Worm (Caenorhabditis elegans): ENCODE results near the gene R09A8.2.

R09A8.2 gene

DNA sequence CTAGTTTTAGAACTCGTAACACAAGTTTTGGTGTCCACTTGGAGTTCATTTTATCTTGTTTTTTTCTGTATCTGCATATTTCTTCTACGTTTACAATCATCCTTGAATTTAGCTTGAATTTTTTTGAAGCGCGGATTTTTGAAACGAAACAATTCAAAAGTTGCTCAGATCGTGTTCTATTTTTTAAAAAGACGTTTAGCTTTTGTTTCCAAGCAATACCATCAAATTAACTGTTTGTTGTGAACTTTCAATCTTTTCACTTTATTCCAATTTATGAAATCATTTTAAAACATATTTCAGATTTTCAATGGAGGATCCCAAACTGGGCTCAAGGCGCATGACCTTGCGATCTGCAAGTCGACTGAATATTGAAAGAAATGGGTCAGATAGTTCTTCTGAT, at the start of gene R09A8.2:
Gene R09A8.2 (plus strand): TSS at position 301 of the 400 bp plus-strand sequence.
- no peak for TF ChIP-seq tra-4 (tag; optimal IDR thresholded peaks at IDR 0.05)
- no peak for TF ChIP-seq ama-1 (optimal IDR thresholded peaks at IDR 0.05)
- TF ChIP-seq hnd-1 (tag; optimal IDR thresholded peaks at IDR 0.05): no peak
- TF ChIP-seq F13C5.2 (tag; optimal IDR thresholded peaks at IDR 0.05): no peak
- no peak for TF ChIP-seq hmbx-1 (tag; optimal IDR thresholded peaks at IDR 0.05)
- no peak for TF ChIP-seq scrt-1 (GFP tag; IDR thresholded peaks at IDR 0.05)

DNA sequence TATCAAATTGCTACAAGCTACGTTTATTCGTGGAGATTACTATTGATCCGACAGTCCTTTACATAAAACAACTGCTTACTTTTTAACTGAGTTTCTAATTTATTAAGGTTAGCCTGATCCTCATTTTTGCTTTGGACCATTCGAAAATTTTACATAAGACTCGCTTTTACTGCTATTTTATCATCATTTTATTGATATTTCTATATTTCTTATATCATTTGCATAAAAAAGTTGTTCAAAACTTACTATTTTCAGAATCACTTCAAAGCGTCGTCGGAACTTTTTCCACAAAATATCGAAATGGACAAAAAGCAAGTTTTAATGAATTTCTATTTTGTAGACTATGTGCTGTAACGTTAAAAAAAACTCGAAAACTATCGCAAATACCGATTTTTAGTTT, 44.8 kb upstream of the R09A8.2 start, which contains the start of gene T24D5.1:
Gene T24D5.1 (plus strand): TSS at position 301 of the 400 bp plus-strand sequence.
- no peak for TF ChIP-seq pes-1 (GFP tag; IDR thresholded peaks at IDR 0.05)
- no peak for TF ChIP-seq hmbx-1 (tag; optimal IDR thresholded peaks at IDR 0.05)
- no peak for TF ChIP-seq F13C5.2 (tag; optimal IDR thresholded peaks at IDR 0.05)
- no peak for TF ChIP-seq ceh-36 (tag; optimal IDR thresholded peaks at IDR 0.05)
- no peak for TF ChIP-seq sea-1 (GFP tag; conservative IDR thresholded peaks at IDR 0.05)
- TF ChIP-seq flt-1 (GFP tag; IDR thresholded peaks at IDR 0.05): no peak
- TF ChIP-seq ceh-13 (GFP tag; optimal IDR thresholded peaks at IDR 0.05): no peak
- no peak for TF ChIP-seq ama-1 (optimal IDR thresholded peaks at IDR 0.05)
- TF ChIP-seq tra-4 (tag; optimal IDR thresholded peaks at IDR 0.05): no peak
- TF ChIP-seq aly-1 (tag; optimal IDR thresholded peaks at IDR 0.05): no peak
- TF ChIP-seq B0310.2 (tag; optimal IDR thresholded peaks at IDR 0.05): no peak
- TF ChIP-seq hnd-1 (tag; optimal IDR thresholded peaks at IDR 0.05): no peak
- no peak for TF ChIP-seq tbx-11 (GFP tag; IDR thresholded peaks at IDR 0.05)
- TF ChIP-seq scrt-1 (GFP tag; IDR thresholded peaks at IDR 0.05): no peak

DNA sequence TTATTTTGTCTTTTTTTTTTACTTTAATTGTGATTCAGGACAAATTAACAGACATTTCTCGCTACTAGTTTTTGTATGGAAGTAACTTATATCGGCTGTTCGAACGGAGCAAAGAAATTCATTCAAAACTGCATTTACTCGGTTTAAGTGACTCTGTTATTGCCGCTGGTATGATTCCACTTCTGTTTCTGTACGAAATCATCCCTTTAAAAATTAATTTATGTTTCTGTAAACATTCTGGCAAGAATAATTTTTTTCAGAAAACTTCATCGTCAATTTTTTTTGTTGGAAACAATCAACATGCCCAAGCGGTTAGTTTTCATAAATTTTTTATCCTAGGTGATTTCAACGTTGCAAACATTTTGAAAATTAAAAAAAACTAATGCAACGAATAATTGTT, 39.5 kb upstream of the R09A8.2 start, which contains the start of gene T24D5.3:
Gene T24D5.3 (plus strand): TSS at position 301 of the 400 bp plus-strand sequence.
- TF ChIP-seq ama-1 (optimal IDR thresholded peaks at IDR 0.05) (no peak), tra-4 (tag; optimal IDR thresholded peaks at IDR 0.05) (no peak), B0310.2 (tag; optimal IDR thresholded peaks at IDR 0.05) (no peak), ceh-36 (tag; optimal IDR thresholded peaks at IDR 0.05) (no peak), hnd-1 (tag; optimal IDR thresholded peaks at IDR 0.05) (no peak), scrt-1 (GFP tag; IDR thresholded peaks at IDR 0.05) (no peak), tbx-37 (GFP tag; conservative IDR thresholded peaks at IDR 0.05) (no peak), hmbx-1 (tag; optimal IDR thresholded peaks at IDR 0.05) (no peak), ets-7 (tag; optimal IDR thresholded peaks at IDR 0.05) (no peak), aly-1 (tag; optimal IDR thresholded peaks at IDR 0.05) (no peak), pes-1 (GFP tag; IDR thresholded peaks at IDR 0.05) (no peak), hmg-4 (GFP tag; optimal IDR thresholded peaks at IDR 0.05) (no peak), flt-1 (GFP tag; IDR thresholded peaks at IDR 0.05) (no peak), tbx-11 (GFP tag; IDR thresholded peaks at IDR 0.05) (no peak), ceh-13 (GFP tag; optimal IDR thresholded peaks at IDR 0.05) (no peak), sea-1 (GFP tag; conservative IDR thresholded peaks at IDR 0.05) (no peak), F13C5.2 (tag; optimal IDR thresholded peaks at IDR 0.05) (no peak)

DNA sequence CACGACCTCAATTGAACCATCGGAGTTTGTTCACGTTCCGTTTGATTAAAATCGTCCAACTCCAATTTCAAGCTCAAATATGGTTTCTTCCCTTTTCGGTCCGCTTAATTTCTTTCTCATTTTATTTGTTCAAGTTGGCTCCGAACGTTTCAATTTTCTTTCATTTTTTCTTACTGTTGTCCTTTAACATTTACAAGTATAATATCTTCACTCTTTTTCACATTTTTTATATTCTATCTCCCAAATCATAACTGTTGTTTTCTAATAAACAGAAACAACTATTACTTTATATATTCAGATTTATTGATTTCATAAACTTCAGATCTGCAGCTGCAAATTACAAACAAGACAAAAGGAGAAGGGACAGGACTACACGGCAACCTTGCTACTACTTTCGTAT, 35.8 kb upstream of the R09A8.2 start:
- TF ChIP-seq sea-1 (GFP tag; conservative IDR thresholded peaks at IDR 0.05) (no peak), pes-1 (GFP tag; IDR thresholded peaks at IDR 0.05) (no peak), ceh-36 (tag; optimal IDR thresholded peaks at IDR 0.05) (no peak), tbx-37 (GFP tag; conservative IDR thresholded peaks at IDR 0.05) (no peak), hnd-1 (tag; optimal IDR thresholded peaks at IDR 0.05) (no peak), hmg-4 (GFP tag; optimal IDR thresholded peaks at IDR 0.05) (no peak), B0310.2 (tag; optimal IDR thresholded peaks at IDR 0.05) (no peak), F13C5.2 (tag; optimal IDR thresholded peaks at IDR 0.05) (no peak), ama-1 (optimal IDR thresholded peaks at IDR 0.05) (no peak), tra-4 (tag; optimal IDR thresholded peaks at IDR 0.05) (no peak), hmbx-1 (tag; optimal IDR thresholded peaks at IDR 0.05) (no peak), flt-1 (GFP tag; IDR thresholded peaks at IDR 0.05) (no peak), ets-7 (tag; optimal IDR thresholded peaks at IDR 0.05) (no peak), tbx-11 (GFP tag; IDR thresholded peaks at IDR 0.05) (no peak), aly-1 (tag; optimal IDR thresholded peaks at IDR 0.05) (no peak)

DNA sequence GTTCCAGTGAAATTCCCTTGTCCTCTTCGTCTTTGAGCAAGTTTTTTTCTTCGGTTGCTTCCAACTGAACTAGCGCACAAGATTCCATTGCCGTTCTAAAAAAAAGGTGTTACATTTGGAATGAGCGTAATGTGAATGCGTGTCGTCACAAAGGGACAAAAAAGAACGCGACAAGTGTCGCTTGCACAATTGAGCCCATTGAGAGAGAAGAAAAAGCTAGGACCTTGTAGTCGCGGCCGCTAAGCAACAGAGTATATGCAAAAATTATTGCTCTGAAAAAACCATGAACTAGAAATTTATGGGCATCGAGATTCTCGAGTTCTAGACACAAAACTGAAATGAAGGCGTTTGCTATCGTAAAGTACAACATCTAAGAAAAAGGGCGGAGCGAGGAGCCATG, 32.9 kb upstream of the R09A8.2 start, which contains the start of gene T24D5.2:
Gene T24D5.2 (minus strand): TSS at position 101 of the 400 bp plus-strand sequence.
- TF ChIP-seq tbx-11 (GFP tag; IDR thresholded peaks at IDR 0.05): no peak
- TF ChIP-seq tbx-37 (GFP tag; conservative IDR thresholded peaks at IDR 0.05): no peak
- no peak for TF ChIP-seq hmg-4 (GFP tag; optimal IDR thresholded peaks at IDR 0.05)
- no peak for TF ChIP-seq ceh-13 (GFP tag; optimal IDR thresholded peaks at IDR 0.05)
- TF ChIP-seq ets-7 (tag; optimal IDR thresholded peaks at IDR 0.05): no peak
- no peak for TF ChIP-seq ceh-36 (tag; optimal IDR thresholded peaks at IDR 0.05)
- no peak for TF ChIP-seq sea-1 (GFP tag; conservative IDR thresholded peaks at IDR 0.05)

DNA sequence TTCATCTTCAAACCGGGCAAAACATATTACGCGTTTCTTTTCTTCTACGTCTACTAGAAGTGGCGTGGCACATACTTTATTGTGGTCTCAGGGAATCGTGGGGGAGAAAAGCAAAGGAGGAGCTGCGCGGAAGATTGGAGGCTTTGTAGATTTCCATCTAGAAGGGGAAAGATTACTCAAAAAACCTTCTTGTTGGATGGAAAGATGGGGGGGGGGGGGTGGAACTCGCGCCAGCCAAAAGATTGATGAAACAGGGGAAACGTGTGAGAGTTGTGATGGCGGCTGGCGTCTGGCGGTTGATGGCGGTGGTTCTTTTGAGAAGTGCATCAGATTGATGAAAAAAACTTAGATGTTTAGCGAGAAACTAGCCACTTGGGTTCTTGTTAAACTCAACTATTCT, 29.8 kb upstream of the R09A8.2 start:
- TF ChIP-seq tra-4 (tag; optimal IDR thresholded peaks at IDR 0.05) (no peak), F13C5.2 (tag; optimal IDR thresholded peaks at IDR 0.05) (no peak), scrt-1 (GFP tag; IDR thresholded peaks at IDR 0.05) (no peak), ama-1 (optimal IDR thresholded peaks at IDR 0.05) (no peak), ceh-13 (GFP tag; optimal IDR thresholded peaks at IDR 0.05) (no peak), B0310.2 (tag; optimal IDR thresholded peaks at IDR 0.05) (no peak), tbx-11 (GFP tag; IDR thresholded peaks at IDR 0.05) (no peak), pes-1 (GFP tag; IDR thresholded peaks at IDR 0.05) (no peak), hmg-4 (GFP tag; optimal IDR thresholded peaks at IDR 0.05) (no peak), ceh-36 (tag; optimal IDR thresholded peaks at IDR 0.05) (no peak), ets-7 (tag; optimal IDR thresholded peaks at IDR 0.05) (no peak), tbx-37 (GFP tag; conservative IDR thresholded peaks at IDR 0.05) (no peak), hnd-1 (tag; optimal IDR thresholded peaks at IDR 0.05) (no peak), flt-1 (GFP tag; IDR thresholded peaks at IDR 0.05) (no peak), hmbx-1 (tag; optimal IDR thresholded peaks at IDR 0.05) (no peak), aly-1 (tag; optimal IDR thresholded peaks at IDR 0.05) (no peak), sea-1 (GFP tag; conservative IDR thresholded peaks at IDR 0.05) (no peak)

DNA sequence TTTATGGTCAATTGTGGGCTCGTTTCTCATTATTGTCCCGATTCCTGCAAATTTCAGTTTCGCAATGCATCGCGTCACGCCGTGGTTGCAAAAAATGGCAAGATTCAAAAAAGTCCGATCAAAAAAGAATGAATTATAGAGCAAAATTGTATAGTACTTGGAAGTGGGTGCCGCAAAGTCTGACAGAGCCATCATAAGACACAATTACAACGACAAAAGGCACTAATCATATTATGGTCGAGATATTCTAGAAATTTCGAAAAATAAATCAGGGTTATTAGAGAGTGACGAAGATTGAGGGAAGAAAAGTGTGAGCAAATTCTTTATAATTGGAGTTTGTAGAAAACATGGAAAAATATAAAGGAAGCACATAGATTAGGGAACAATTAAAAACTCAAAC, 24.0 kb upstream of the R09A8.2 start:
- no peak for TF ChIP-seq ceh-36 (tag; optimal IDR thresholded peaks at IDR 0.05)
- TF ChIP-seq ama-1 (optimal IDR thresholded peaks at IDR 0.05): no peak
- no peak for TF ChIP-seq scrt-1 (GFP tag; IDR thresholded peaks at IDR 0.05)
- TF ChIP-seq F13C5.2 (tag; optimal IDR thresholded peaks at IDR 0.05): no peak
- TF ChIP-seq hmbx-1 (tag; optimal IDR thresholded peaks at IDR 0.05): no peak
- no peak for TF ChIP-seq flt-1 (GFP tag; IDR thresholded peaks at IDR 0.05)
- no peak for TF ChIP-seq hmg-4 (GFP tag; optimal IDR thresholded peaks at IDR 0.05)
- TF ChIP-seq tbx-37 (GFP tag; conservative IDR thresholded peaks at IDR 0.05): no peak
- TF ChIP-seq ceh-13 (GFP tag; optimal IDR thresholded peaks at IDR 0.05): no peak
- TF ChIP-seq ets-7 (tag; optimal IDR thresholded peaks at IDR 0.05): no peak

Measured in whole organism, early embryonic.